Worm (Caenorhabditis elegans): ENCODE data around the gene marc-1.
A peak's percentile ranks its signal among the peaks of the same experiment; 100 is the strongest.

Gene marc-1

DNA sequence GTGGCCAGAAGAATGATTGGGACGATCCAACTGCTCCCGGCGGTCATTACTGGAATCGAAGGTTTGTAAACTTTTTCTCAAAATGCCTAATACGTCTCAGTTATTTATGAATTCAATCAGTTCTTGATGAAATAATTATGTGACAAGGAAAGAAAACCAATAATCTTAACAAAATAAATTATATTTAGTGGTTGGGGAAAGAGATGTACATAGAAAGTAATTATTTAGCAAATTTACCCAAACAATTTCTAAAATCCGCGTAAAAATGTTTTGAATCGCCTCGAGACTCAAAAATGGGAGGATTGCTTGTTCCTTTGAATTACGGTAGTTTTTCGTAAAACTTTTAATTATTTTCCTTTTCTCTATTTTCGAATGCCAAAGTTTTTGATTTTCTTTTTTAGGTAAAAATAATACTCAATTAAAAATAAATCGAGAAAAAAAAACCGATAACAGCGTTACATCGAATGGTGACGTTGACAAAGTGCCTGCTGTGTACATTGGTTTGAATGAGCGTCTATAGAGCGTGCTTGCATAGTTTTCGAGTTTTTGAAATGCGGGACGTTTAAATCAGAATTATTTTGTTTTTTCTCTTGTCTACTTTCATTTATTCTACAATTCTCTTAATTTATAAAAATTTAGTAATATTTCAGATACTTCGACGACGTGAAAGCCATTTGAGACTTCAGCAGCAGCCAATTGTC is 9.9 kb upstream of the marc-1 start, which contains the start of the genes aagr-3 and drap-1:
aagr-3 (minus strand) TSS at position 51 of the 701 bp plus-strand sequence.
drap-1 (plus strand) TSS at position 645 of the 701 bp plus-strand sequence.
- no peak for TF ChIP-seq med-1 (GFP tag; optimal IDR thresholded peaks at IDR 0.05; ENCODE audit: insufficient read depth)
- no peak for TF ChIP-seq ref-1 (GFP tag; conservative IDR thresholded peaks at IDR 0.05)
- TF ChIP-seq flt-1 (GFP tag; IDR thresholded peaks at IDR 0.05), result no peak
- no peak for TF ChIP-seq klf-2 (GFP tag; conservative IDR thresholded peaks at IDR 0.05)
- TF ChIP-seq T22C8.4 (GFP tag; IDR thresholded peaks at IDR 0.05), result no peak
- TF ChIP-seq ztf-29 (GFP tag; IDR thresholded peaks at IDR 0.05), result no peak
- TF ChIP-seq ztf-23 (GFP tag; IDR thresholded peaks at IDR 0.05), result no peak
- no peak for TF ChIP-seq cog-1 (tag; optimal IDR thresholded peaks at IDR 0.05)
- TF ChIP-seq tab-1 (GFP tag; IDR thresholded peaks at IDR 0.05), result no peak

DNA sequence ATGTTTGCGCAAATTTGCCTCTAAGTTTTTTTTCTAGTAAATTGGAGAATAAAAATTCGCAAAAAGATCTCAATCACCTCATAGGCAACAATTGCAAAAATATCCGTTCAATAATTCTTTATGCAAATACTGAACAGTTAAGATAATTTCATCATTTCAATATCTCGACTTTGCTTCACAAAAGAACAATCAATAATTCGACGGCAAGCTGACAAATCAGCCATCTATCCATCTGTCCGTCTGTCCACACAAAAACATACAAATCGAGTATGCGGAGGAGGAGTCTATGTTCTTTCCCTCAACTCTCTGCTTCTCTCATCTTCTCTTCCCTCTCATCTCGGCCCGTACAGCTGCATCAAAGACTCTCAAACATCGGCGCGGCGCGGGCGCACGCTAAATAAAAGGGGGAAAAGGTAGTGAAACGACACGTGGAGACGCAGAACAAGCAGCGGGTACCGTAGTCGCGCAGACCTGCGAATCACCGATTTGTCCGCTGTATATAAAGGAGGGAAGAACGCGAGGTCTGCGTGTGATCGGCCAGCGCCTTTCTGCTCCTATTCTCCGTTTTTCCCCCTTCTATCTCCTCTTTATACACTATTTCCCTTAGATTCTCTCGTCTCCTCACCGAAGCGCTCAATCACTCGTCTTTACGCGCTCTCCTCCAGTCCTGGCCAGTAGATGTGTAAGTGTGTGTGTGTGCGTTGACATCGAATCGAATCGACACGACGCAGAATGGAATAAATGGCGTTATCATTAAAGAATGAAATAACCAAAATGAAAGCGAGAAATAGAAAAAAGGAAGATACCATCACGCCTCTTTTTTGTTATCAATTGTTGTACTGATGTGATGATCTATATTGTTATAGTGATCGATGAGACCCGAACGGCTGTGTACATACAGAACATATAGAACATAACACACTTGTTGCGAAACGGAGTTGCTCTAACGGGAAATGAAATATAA is 8.5 kb upstream of the marc-1 start:
- no peak for TF ChIP-seq med-1 (GFP tag; optimal IDR thresholded peaks at IDR 0.05; ENCODE audit: insufficient read depth)
- peak; percentile 73; the same call in 1 of the 2 replicates for TF ChIP-seq ztf-23 (GFP tag; IDR thresholded peaks at IDR 0.05)
- TF ChIP-seq ref-1 (GFP tag; conservative IDR thresholded peaks at IDR 0.05), result 0 out of 2 replicates have a peak, but pooled peaks have one; percentile 27
- TF ChIP-seq cog-1 (tag; optimal IDR thresholded peaks at IDR 0.05), result peak; percentile 97
- peak; percentile 63; the same call in 1 of the 2 replicates for TF ChIP-seq T22C8.4 (GFP tag; IDR thresholded peaks at IDR 0.05)
- no peak; the same call in 1 of the 2 replicates for TF ChIP-seq tab-1 (GFP tag; IDR thresholded peaks at IDR 0.05)
- TF ChIP-seq ztf-29 (GFP tag; IDR thresholded peaks at IDR 0.05), result no peak
- no peak for TF ChIP-seq klf-2 (GFP tag; conservative IDR thresholded peaks at IDR 0.05)
- TF ChIP-seq flt-1 (GFP tag; IDR thresholded peaks at IDR 0.05), result peak; percentile 77

DNA sequence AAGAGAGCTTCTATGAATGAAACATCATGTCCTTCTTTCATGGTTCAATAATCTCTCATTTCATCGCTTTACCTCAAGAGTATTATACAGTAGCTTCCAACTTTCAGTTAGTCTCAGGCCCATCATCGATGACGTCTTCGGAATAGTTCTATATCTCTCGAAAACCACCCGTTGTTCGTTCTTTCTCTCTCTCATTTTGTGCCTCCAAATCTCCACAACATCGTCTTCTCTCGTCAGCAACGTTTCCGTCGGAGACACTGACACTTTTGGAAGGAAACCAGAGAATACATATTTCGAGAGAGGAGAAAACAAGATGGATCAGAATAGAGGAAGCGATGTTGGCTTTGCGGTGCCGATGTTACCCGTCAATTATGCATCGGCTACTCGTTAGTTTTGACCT is 7.7 kb upstream of the marc-1 start:
- TF ChIP-seq ztf-23 (GFP tag; IDR thresholded peaks at IDR 0.05) (no peak), med-1 (GFP tag; optimal IDR thresholded peaks at IDR 0.05; ENCODE audit: insufficient read depth) (no peak), klf-2 (GFP tag; conservative IDR thresholded peaks at IDR 0.05) (no peak), flt-1 (GFP tag; IDR thresholded peaks at IDR 0.05) (no peak), T22C8.4 (GFP tag; IDR thresholded peaks at IDR 0.05) (no peak)

DNA sequence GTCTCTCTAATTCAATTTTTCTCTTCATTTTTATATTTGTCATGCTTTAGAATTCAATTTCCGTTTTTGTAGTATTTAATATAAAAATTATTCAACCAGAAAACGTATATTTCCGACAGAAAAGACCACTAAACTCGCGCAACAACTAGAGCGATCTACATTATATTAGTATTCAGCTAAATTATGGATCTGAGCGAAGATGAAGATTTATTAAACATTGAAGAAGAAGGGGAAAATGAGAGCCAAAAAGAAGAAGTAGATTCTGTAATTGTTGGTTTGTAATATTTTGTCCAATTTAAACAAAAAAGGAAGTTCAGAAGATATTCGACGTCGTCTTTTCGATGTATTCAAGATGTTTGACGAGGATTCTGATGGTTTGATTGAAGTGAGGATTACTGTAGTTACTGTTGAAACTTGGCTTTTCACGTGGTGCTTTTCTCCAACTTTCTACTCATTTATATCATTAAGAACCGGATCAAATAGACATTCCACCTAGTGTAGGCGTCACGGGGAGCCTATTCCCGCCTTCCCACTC is 5.5 kb upstream of the marc-1 start, which contains the start of gene cal-7:
cal-7 (plus strand) TSS at position 184 of the 535 bp plus-strand sequence.
- TF ChIP-seq tab-1 (GFP tag; IDR thresholded peaks at IDR 0.05) (no peak), flt-1 (GFP tag; IDR thresholded peaks at IDR 0.05) (no peak), med-1 (GFP tag; optimal IDR thresholded peaks at IDR 0.05; ENCODE audit: insufficient read depth) (no peak), ztf-23 (GFP tag; IDR thresholded peaks at IDR 0.05) (no peak), T22C8.4 (GFP tag; IDR thresholded peaks at IDR 0.05) (no peak), ref-1 (GFP tag; conservative IDR thresholded peaks at IDR 0.05) (no peak), cog-1 (tag; optimal IDR thresholded peaks at IDR 0.05) (no peak), ztf-29 (GFP tag; IDR thresholded peaks at IDR 0.05) (no peak), klf-2 (GFP tag; conservative IDR thresholded peaks at IDR 0.05) (no peak)

DNA sequence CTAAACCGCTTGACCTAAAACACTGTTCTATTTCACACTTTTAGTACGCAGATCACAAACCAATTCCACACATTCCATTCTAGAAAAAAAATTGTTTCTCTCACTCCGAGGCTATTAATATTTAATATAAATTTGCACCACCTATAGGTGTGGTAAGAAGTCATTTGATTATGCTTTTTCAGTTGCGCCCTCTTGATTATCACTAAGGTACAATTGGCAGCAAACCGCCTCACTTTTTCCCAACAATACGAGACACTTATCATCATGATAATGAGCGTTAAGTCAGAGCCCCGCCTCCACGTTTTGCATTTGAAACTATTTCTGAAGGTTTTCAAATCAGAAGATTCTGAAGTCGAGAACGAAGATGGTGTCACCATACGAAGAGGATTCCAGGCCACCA is 2.2 kb upstream of the marc-1 start, which contains the start of gene aqp-4:
aqp-4 (plus strand) TSS at position 270 of the 400 bp plus-strand sequence.
- no peak for TF ChIP-seq ztf-23 (GFP tag; IDR thresholded peaks at IDR 0.05)
- no peak for TF ChIP-seq tab-1 (GFP tag; IDR thresholded peaks at IDR 0.05)
- TF ChIP-seq klf-2 (GFP tag; conservative IDR thresholded peaks at IDR 0.05), result no peak
- TF ChIP-seq ref-1 (GFP tag; conservative IDR thresholded peaks at IDR 0.05), result no peak
- TF ChIP-seq flt-1 (GFP tag; IDR thresholded peaks at IDR 0.05), result no peak
- no peak for TF ChIP-seq cog-1 (tag; optimal IDR thresholded peaks at IDR 0.05)
- no peak for TF ChIP-seq med-1 (GFP tag; optimal IDR thresholded peaks at IDR 0.05; ENCODE audit: insufficient read depth)

DNA sequence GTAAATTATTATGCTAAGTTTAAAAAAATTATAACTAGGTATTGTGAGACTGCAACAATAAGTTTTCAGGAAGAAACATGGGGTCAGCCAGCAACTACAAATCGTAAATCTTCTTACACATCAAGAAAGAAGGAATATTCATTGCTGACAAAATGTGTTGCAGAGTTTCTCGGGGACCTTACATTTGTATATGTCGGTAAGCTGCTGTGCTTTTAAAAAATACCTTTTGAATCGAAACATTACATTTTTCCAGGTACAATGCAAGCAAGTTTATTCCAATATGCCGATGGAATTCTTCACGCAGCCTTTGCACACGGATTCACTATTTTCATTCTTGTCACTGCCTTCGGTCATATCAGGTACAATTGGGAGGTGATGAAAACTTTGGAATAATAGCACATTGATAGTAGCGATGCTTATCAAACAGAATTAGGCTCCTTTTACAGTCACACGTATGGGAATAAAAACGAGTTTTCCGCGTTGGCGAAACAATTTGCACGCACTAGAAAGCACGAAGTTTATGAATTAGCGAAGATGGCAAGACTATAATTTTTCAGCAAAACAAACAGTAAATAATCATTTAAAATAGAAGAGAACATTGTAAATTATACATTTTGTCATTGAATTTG is 1.3 kb upstream of the marc-1 start:
- no peak for TF ChIP-seq cog-1 (tag; optimal IDR thresholded peaks at IDR 0.05)
- no peak for TF ChIP-seq ztf-29 (GFP tag; IDR thresholded peaks at IDR 0.05)
- no peak for TF ChIP-seq ref-1 (GFP tag; conservative IDR thresholded peaks at IDR 0.05)
- TF ChIP-seq klf-2 (GFP tag; conservative IDR thresholded peaks at IDR 0.05), result no peak

DNA sequence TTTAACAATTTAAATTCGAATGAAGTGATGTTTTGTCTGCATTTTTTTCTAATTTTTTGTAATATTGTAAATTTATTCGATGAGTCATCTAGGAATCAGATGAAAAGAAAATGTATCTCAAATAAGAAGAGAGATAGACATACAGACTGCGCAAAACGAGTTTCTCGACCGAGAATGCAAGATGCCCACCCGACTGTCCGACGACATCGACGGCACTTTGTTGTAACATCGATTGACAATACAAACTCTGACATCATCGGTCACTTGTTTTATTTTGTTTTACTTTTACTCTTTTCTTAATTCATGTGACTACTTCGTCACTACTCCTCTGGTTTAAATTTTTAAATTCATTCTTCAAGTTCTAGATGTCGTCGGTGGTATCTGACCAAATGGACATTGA is 1.4 kb downstream of the marc-1 start, which contains the start of gene sta-2:
sta-2 (plus strand) TSS at position 349 of the 400 bp plus-strand sequence.
- TF ChIP-seq cog-1 (tag; optimal IDR thresholded peaks at IDR 0.05) (no peak), klf-2 (GFP tag; conservative IDR thresholded peaks at IDR 0.05) (no peak), ref-1 (GFP tag; conservative IDR thresholded peaks at IDR 0.05) (no peak), T22C8.4 (GFP tag; IDR thresholded peaks at IDR 0.05) (no peak), flt-1 (GFP tag; IDR thresholded peaks at IDR 0.05) (no peak)

DNA sequence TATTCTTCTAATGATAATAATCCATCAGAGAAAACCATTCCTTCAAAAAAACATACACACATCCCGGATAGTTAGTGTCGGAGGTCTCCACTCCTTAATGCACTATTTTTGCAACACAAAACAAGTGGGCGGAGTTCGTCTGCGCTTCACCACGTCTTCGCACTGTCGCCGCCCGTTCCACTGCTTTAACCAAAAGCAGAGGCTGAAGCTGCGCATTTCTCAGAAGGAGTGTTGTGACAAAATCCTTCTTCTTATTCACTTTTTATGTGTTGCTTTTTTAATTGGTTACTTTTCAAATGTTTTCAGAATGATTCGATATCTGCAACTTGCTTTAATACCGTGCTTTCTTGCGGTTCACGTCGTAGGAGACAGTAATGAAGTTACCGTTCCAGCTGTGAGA is 5.4 kb downstream of the marc-1 start, which contains the start of gene F58E6.13:
F58E6.13 (plus strand) TSS at position 301 of the 400 bp plus-strand sequence.
- no peak for TF ChIP-seq med-1 (GFP tag; optimal IDR thresholded peaks at IDR 0.05; ENCODE audit: insufficient read depth)
- TF ChIP-seq ref-1 (GFP tag; conservative IDR thresholded peaks at IDR 0.05), result no peak
- no peak for TF ChIP-seq tab-1 (GFP tag; IDR thresholded peaks at IDR 0.05)
- TF ChIP-seq T22C8.4 (GFP tag; IDR thresholded peaks at IDR 0.05), result no peak

DNA sequence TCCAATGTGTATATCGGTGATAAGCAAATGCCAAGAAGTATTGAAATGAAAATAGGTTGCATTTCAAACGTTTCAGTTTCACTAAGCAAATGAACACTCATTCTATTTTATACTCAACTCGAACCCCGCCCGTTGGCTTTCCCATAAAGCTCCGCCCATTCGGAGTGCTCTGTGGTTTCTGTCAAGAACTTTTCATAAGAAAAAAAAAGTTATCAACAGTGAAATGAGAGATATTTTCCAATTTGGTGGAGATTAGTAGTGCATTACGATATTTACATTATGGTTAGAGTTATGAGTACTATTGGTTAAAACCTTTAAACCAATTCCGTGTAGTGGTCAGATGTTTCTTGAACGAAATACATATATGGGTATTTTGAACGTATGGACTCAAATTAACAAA is 10.8 kb downstream of the marc-1 start, which contains the start of gene F58E6.4:
F58E6.4 (minus strand) TSS at position 101 of the 400 bp plus-strand sequence.
- no peak for TF ChIP-seq tab-1 (GFP tag; IDR thresholded peaks at IDR 0.05)
- no peak for TF ChIP-seq ztf-23 (GFP tag; IDR thresholded peaks at IDR 0.05)
- TF ChIP-seq ref-1 (GFP tag; conservative IDR thresholded peaks at IDR 0.05), result no peak
- TF ChIP-seq T22C8.4 (GFP tag; IDR thresholded peaks at IDR 0.05), result no peak
- no peak for TF ChIP-seq cog-1 (tag; optimal IDR thresholded peaks at IDR 0.05)
- no peak for TF ChIP-seq flt-1 (GFP tag; IDR thresholded peaks at IDR 0.05)
- no peak for TF ChIP-seq klf-2 (GFP tag; conservative IDR thresholded peaks at IDR 0.05)
- no peak for TF ChIP-seq med-1 (GFP tag; optimal IDR thresholded peaks at IDR 0.05; ENCODE audit: insufficient read depth)
- TF ChIP-seq ztf-29 (GFP tag; IDR thresholded peaks at IDR 0.05), result no peak
